Worm (Caenorhabditis elegans) whole organism, late embryonic: ENCODE results near the gene grl-11.

Experiments
- C38D4.7 ChIP-seq: fragments of 200-800 bp; sonication (Bioruptor generic); optimal IDR thresholded peaks from 2 replicates; lab custom pipeline; 2018; ENCODE audit warnings: mild to moderate bottlenecking, missing genetic modification characterization, moderate library complexity, missing compliant biosample characterization
- F13H6.1 ChIP-seq: sonication (generic microtip); optimal IDR thresholded peaks from 2 replicates; lab custom pipeline; 2016; ENCODE audit warnings: missing genetic modification characterization, missing compliant biosample characterization
- K09A11.1 ChIP-seq: sonication (generic microtip); optimal IDR thresholded peaks from 2 replicates; lab custom pipeline; 2017; ENCODE audit warnings: antibody characterized with exemption, mild to moderate bottlenecking, missing genetic modification characterization, missing compliant biosample characterization; ENCODE audit not compliant: insufficient read depth
- T23F11.4 ChIP-seq: fragments of 200-800 bp; sonication (Bioruptor generic); optimal IDR thresholded peaks from 2 replicates; lab custom pipeline; 2018; ENCODE audit warnings: mild to moderate bottlenecking, missing genetic modification characterization, missing compliant biosample characterization
- Y22D7AL.16 ChIP-seq: sonication (generic microtip); optimal IDR thresholded peaks from 2 replicates; lab custom pipeline; 2016; ENCODE audit warnings: missing genetic modification characterization, missing compliant biosample characterization
- ahr-1 ChIP-seq: sonication (generic microtip); optimal IDR thresholded peaks from 2 replicates; lab custom pipeline; 2016; ENCODE audit warnings: missing genetic modification characterization, missing compliant biosample characterization
- ama-1 ChIP-seq: fragments of 150-350 bp; optimal IDR thresholded peaks from 2 replicates; lab custom pipeline; 2014
- ceh-14 ChIP-seq: sonication (generic microtip); optimal IDR thresholded peaks from 2 replicates; lab custom pipeline; 2016; ENCODE audit warnings: missing genotype, missing genetic modification characterization, missing compliant biosample characterization
- ceh-18 ChIP-seq: sonication (generic microtip); optimal IDR thresholded peaks from 2 replicates; lab custom pipeline; 2016; ENCODE audit warnings: missing genetic modification characterization, missing compliant biosample characterization
- ceh-19 ChIP-seq: fragments of 200-800 bp; sonication (Bioruptor generic); optimal IDR thresholded peaks from 2 replicates; lab custom pipeline; 2018; ENCODE audit warnings: mild to moderate bottlenecking, missing genetic modification characterization, missing compliant biosample characterization
- ceh-2 ChIP-seq: sonication (generic microtip); optimal IDR thresholded peaks from 2 replicates; lab custom pipeline; 2016; ENCODE audit warnings: missing genotype, missing genetic modification characterization, missing compliant biosample characterization
- ceh-22 ChIP-seq: sonication (generic microtip); optimal IDR thresholded peaks from 2 replicates; lab custom pipeline; 2017; ENCODE audit warnings: missing biosample characterization, missing genetic modification characterization
- ceh-24 ChIP-seq: sonication (generic microtip); optimal IDR thresholded peaks from 2 replicates; lab custom pipeline; 2016; ENCODE audit warnings: mild to moderate bottlenecking, missing genetic modification characterization, missing compliant biosample characterization
- ceh-30 ChIP-seq: fragments of 150-350 bp; optimal IDR thresholded peaks from 2 replicates; lab custom pipeline; 2014; ENCODE audit warnings: missing biosample characterization, missing genetic modification characterization
- ceh-31 ChIP-seq: sonication (generic microtip); optimal IDR thresholded peaks from 2 replicates; lab custom pipeline; 2016; ENCODE audit warnings: missing genetic modification characterization, missing compliant biosample characterization
- ceh-34 ChIP-seq: sonication (generic microtip); optimal IDR thresholded peaks from 2 replicates; lab custom pipeline; 2016; ENCODE audit warnings: mild to moderate bottlenecking, missing genetic modification characterization, missing compliant biosample characterization
- ceh-48 ChIP-seq: sonication (generic microtip); optimal IDR thresholded peaks from 2 replicates; lab custom pipeline; 2016; ENCODE audit warnings: missing genetic modification characterization, inconsistent platforms, missing compliant biosample characterization
- ceh-6 ChIP-seq: fragments of 200-800 bp; sonication (Bioruptor generic); optimal IDR thresholded peaks from 2 replicates; lab custom pipeline; 2018; ENCODE audit warnings: mild to moderate bottlenecking, missing genetic modification characterization, missing compliant biosample characterization
- ceh-9 ChIP-seq: sonication (generic microtip); optimal IDR thresholded peaks from 2 replicates; lab custom pipeline; 2016; ENCODE audit warnings: mild to moderate bottlenecking, missing genetic modification characterization, inconsistent platforms, missing compliant biosample characterization
- dmd-4 ChIP-seq: sonication (generic microtip); optimal IDR thresholded peaks from 2 replicates; lab custom pipeline; 2016; ENCODE audit warnings: borderline replicate concordance, missing genetic modification characterization, missing compliant biosample characterization
- dve-1 ChIP-seq: sonication (generic microtip); optimal IDR thresholded peaks from 2 replicates; lab custom pipeline; 2017; ENCODE audit warnings: antibody characterized with exemption, mild to moderate bottlenecking, missing genetic modification characterization, missing compliant biosample characterization
- elt-2 ChIP-seq: sonication (generic microtip); optimal IDR thresholded peaks from 2 replicates; lab custom pipeline; 2016; ENCODE audit warnings: missing genetic modification reagents, missing genetic modification characterization, missing compliant biosample characterization
- eyg-1 ChIP-seq: sonication (generic microtip); optimal IDR thresholded peaks from 2 replicates; lab custom pipeline; 2016; ENCODE audit warnings: missing genotype, missing genetic modification characterization, missing compliant biosample characterization
- fax-1 ChIP-seq: sonication (generic microtip); optimal IDR thresholded peaks from 2 replicates; lab custom pipeline; 2016; ENCODE audit warnings: missing genotype, missing genetic modification characterization, missing compliant biosample characterization
- fkh-10 ChIP-seq: fragments of 150-350 bp; optimal IDR thresholded peaks from 2 replicates; lab custom pipeline; 2014; ENCODE audit warnings: missing biosample characterization, missing genetic modification reagents, missing genetic modification characterization
- fkh-6 ChIP-seq: sonication (generic microtip); optimal IDR thresholded peaks from 2 replicates; lab custom pipeline; 2016; ENCODE audit warnings: missing genetic modification characterization, missing compliant biosample characterization
- gmeb-2 ChIP-seq: sonication (generic microtip); optimal IDR thresholded peaks from 2 replicates; lab custom pipeline; 2016; ENCODE audit warnings: missing genetic modification characterization, inconsistent platforms, missing compliant biosample characterization
- hlh-13 ChIP-seq: fragments of 200-800 bp; sonication (Bioruptor generic); optimal IDR thresholded peaks from 2 replicates; lab custom pipeline; 2018; ENCODE audit warnings: mild to moderate bottlenecking, missing genetic modification characterization, missing compliant biosample characterization
- hlh-15 ChIP-seq: sonication (generic microtip); optimal IDR thresholded peaks from 2 replicates; lab custom pipeline; 2016; ENCODE audit warnings: missing genetic modification characterization, missing compliant biosample characterization
- hlh-8 ChIP-seq: sonication (generic microtip); optimal IDR thresholded peaks from 2 replicates; lab custom pipeline; 2016; ENCODE audit warnings: missing genotype, missing genetic modification characterization, missing compliant biosample characterization
- lin-11 ChIP-seq: fragments of 200-800 bp; sonication (Bioruptor generic); optimal IDR thresholded peaks from 2 replicates; lab custom pipeline; 2018; ENCODE audit warnings: mild to moderate bottlenecking, missing genetic modification characterization, missing compliant biosample characterization
- madf-2 ChIP-seq: sonication (generic microtip); optimal IDR thresholded peaks from 2 replicates; lab custom pipeline; 2017; ENCODE audit warnings: missing genetic modification characterization, missing compliant biosample characterization
- nfya-1 ChIP-seq: sonication (generic microtip); optimal IDR thresholded peaks from 2 replicates; lab custom pipeline; 2017; ENCODE audit warnings: missing genetic modification characterization, mild to moderate bottlenecking, missing compliant biosample characterization, antibody characterized with exemption, moderate library complexity
- nhr-11 ChIP-seq: fragments of 150-350 bp; optimal IDR thresholded peaks from 2 replicates; lab custom pipeline; 2014; ENCODE audit warnings: missing biosample characterization, missing genetic modification characterization
- nhr-232 ChIP-seq: sonication (generic microtip); optimal IDR thresholded peaks from 2 replicates; lab custom pipeline; 2016; ENCODE audit warnings: missing genetic modification characterization, missing compliant biosample characterization
- pag-3 ChIP-seq: sonication (generic microtip); optimal IDR thresholded peaks from 2 replicates; lab custom pipeline; 2016; ENCODE audit warnings: missing compliant biosample characterization, missing genetic modification characterization, borderline replicate concordance
- pat-9 ChIP-seq: fragments of 200-800 bp; sonication (Bioruptor generic); optimal IDR thresholded peaks from 2 replicates; lab custom pipeline; 2018; ENCODE audit warnings: mild to moderate bottlenecking, missing genetic modification characterization, moderate library complexity, missing compliant biosample characterization
- pha-4 ChIP-seq: fragments of 150-350 bp; optimal IDR thresholded peaks from 2 replicates; lab custom pipeline; 2018; ENCODE audit warnings: missing biosample characterization, missing genetic modification reagents, missing genetic modification characterization
- pros-1 ChIP-seq: fragments of 150-350 bp; optimal IDR thresholded peaks from 2 replicates; lab custom pipeline; 2014; ENCODE audit warnings: missing biosample characterization, missing genetic modification reagents, missing genetic modification characterization
- ref-2 ChIP-seq: sonication (generic microtip); optimal IDR thresholded peaks from 2 replicates; lab custom pipeline; 2016; ENCODE audit warnings: missing genetic modification characterization, missing compliant biosample characterization
- rnt-1 ChIP-seq: sonication (generic microtip); optimal IDR thresholded peaks from 2 replicates; lab custom pipeline; 2016; ENCODE audit warnings: missing genetic modification characterization, missing compliant biosample characterization
- sox-4 ChIP-seq: sonication (generic microtip); optimal IDR thresholded peaks from 2 replicates; lab custom pipeline; 2017; ENCODE audit warnings: mild to moderate bottlenecking, missing genetic modification characterization, inconsistent platforms, missing compliant biosample characterization
- tbx-2 ChIP-seq: sonication (generic microtip); optimal IDR thresholded peaks from 2 replicates; lab custom pipeline; 2016; ENCODE audit warnings: missing genetic modification characterization, missing compliant biosample characterization
- ttx-3 ChIP-seq: sonication (generic microtip); optimal IDR thresholded peaks from 2 replicates; lab custom pipeline; 2016; ENCODE audit warnings: missing genetic modification reagents, missing genetic modification characterization, missing compliant biosample characterization
- unc-3 ChIP-seq, 2 experiments: fragments of 200-800 bp in 1 of 2; sonication (Bioruptor generic) in 1 of 2; sonication (generic microtip) in 1 of 2; conservative IDR thresholded peaks in 1 of 2; optimal IDR thresholded peaks in 1 of 2; 2 replicates each; pipeline versions ENCODE4 v1.3.6 to Lab custom; 2016 to 2022; ENCODE audit warnings: missing compliant biosample characterization in 2 of 2, missing genetic modification characterization in 2 of 2, missing genetic modification reagents in 1 of 2
- unc-42 ChIP-seq: sonication (generic microtip); optimal IDR thresholded peaks from 2 replicates; lab custom pipeline; 2016; ENCODE audit warnings: missing genotype, missing genetic modification characterization, missing compliant biosample characterization
- ztf-16 ChIP-seq: sonication (generic microtip); optimal IDR thresholded peaks from 2 replicates; lab custom pipeline; 2017; ENCODE audit warnings: missing genetic modification characterization, missing compliant biosample characterization

grl-11 gene

ce11 chrIII:9109726-9110125 is 8.4 kb downstream of the grl-11 start:
- TF ChIP-seq elt-2 (tag; lab: Kevin White, UChicago) (peak; percentile 6), sox-4 (tag; lab: Kevin White, UChicago) (no peak)
- TF ChIP-seq, all 69 proteins: peak for 1

ce11 chrIII:9109172-9109571 is 9.0 kb downstream of the grl-11 start, which contains the start of gene cya-1:
cya-1 (minus strand) TSS chrIII:9109272.
- TF ChIP-seq pha-4 (tag; lab: Kevin White, UChicago) (no peak), ceh-9 (no peak), fkh-6 (tag; lab: Kevin White, UChicago) (no peak), ahr-1 (tag; lab: Kevin White, UChicago) (no peak)

- TF ChIP-seq nfya-1 (no peak), pros-1 (tag; lab: Kevin White, UChicago) (no peak), T23F11.4 (GFP tag; lab: Kevin White, UChicago) (no peak)
These were observed 12.5 kb downstream of the grl-11 start for ce11 chrIII:9105653-9106052.

- TF ChIP-seq eyg-1 (no peak), Y22D7AL.16 (tag; lab: Kevin White, UChicago) (peak; percentile 35), fkh-10 (GFP tag; lab: Kevin White, UChicago) (no peak), pag-3 (tag; lab: Kevin White, UChicago) (no peak), hlh-8 (tag; lab: Kevin White, UChicago) (no peak), K09A11.1 (tag; lab: Kevin White, UChicago) (peak; percentile 72), nhr-232 (peak; percentile 42), ceh-18 (no peak), ref-2 (tag; lab: Kevin White, UChicago) (no peak), lin-11 (tag; lab: Kevin White, UChicago) (peak; percentile 36), fax-1 (tag; lab: Kevin White, UChicago) (peak; percentile 53), F13H6.1 (tag; lab: Kevin White, UChicago) (no peak), ama-1 (lab: Kevin White, UChicago) (no peak), ceh-22 (no peak), pat-9 (tag; lab: Kevin White, UChicago) (peak; percentile 58), C38D4.7 (peak; percentile 40), ceh-34 (tag; lab: Kevin White, UChicago) (no peak), nfya-1 (no peak), fkh-6 (tag; lab: Kevin White, UChicago) (peak; percentile 37), unc-3 (GFP tag; conservative IDR thresholded peaks at IDR 0.05; lab: Robert Waterston, UW) (no peak), unc-3 (tag; optimal IDR thresholded peaks at IDR 0.05; lab: Kevin White, UChicago) (no peak), ceh-2 (no peak), nhr-11 (tag; lab: Kevin White, UChicago) (no peak), ceh-19 (GFP tag; lab: Kevin White, UChicago) (no peak), hlh-13 (GFP tag; lab: Kevin White, UChicago) (peak; percentile 14), ttx-3 (tag; lab: Kevin White, UChicago) (peak; percentile 14), madf-2 (peak; percentile 49), rnt-1 (tag; lab: Kevin White, UChicago) (no peak), ceh-6 (GFP tag; lab: Kevin White, UChicago) (peak; percentile 68), sox-4 (tag; lab: Kevin White, UChicago) (peak; percentile 62), dve-1 (tag; lab: Kevin White, UChicago) (peak; percentile 19), ceh-30 (tag; lab: Kevin White, UChicago) (no peak), ztf-16 (tag; lab: Kevin White, UChicago) (peak; percentile 26), pros-1 (tag; lab: Kevin White, UChicago) (no peak), unc-42 (no peak), ceh-31 (tag; lab: Kevin White, UChicago) (no peak), dmd-4 (tag; lab: Kevin White, UChicago) (peak; percentile 42), gmeb-2 (tag; lab: Kevin White, UChicago) (peak; percentile 32), ceh-24 (tag; lab: Kevin White, UChicago) (no peak), ceh-14 (no peak), ceh-48 (tag; lab: Kevin White, UChicago) (no peak), hlh-15 (tag; lab: Kevin White, UChicago) (no peak), tbx-2 (tag; lab: Kevin White, UChicago) (peak; percentile 64)
These were observed 14.1 kb downstream of the grl-11 start for ce11 chrIII:9104060-9104459.
